Fruit fly (Drosophila melanogaster): ENCODE results near the gene CG5001.

The CG5001 gene

DNA sequence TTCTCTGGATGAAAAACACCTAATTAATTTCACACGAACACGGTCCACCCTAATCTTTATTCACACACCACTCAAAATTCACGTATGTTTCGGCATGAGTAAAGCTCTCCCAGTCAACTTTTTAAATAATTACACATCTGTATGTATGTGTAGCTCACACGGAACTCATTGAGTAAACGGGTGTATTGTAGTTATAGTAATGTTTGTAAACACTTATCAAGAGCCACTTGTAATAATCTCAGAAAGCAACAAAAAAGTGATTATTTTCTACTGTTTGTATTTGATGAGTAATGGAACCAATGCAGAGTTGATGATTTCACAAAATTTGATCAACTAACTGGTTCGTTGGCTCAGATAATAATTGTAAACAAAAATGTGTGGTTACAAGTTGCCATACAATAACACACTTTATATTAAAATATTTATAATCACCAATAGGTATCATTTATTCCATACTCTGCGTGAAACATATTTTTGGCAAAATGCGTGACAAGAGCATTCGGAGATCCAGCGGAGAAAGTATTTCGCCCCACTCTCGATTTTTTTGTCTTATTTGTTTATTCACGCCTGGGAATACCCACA is 32.4 kb downstream of the CG5001 start (continued):
- no peak for TF ChIP-seq Bteb2 (GFP tag; optimal IDR thresholded peaks at IDR 0.05)
- no peak for TF ChIP-seq CG3847 (GFP tag; IDR thresholded peaks at IDR 0.05)
- TF ChIP-seq da (GFP tag; optimal IDR thresholded peaks at IDR 0.05), result no peak
- TF ChIP-seq onecut (GFP tag; IDR thresholded peaks at IDR 0.05), result no peak
- peak; percentile 7; the same call in 1 of the 2 replicates for TF ChIP-seq CG10366 (GFP tag; IDR thresholded peaks at IDR 0.05)
- TF ChIP-seq CG43689 (GFP tag; IDR thresholded peaks at IDR 0.05), result peak; percentile 47; the same call in 1 of the 2 replicates
- no peak for TF ChIP-seq CG6254 (GFP tag; optimal IDR thresholded peaks at IDR 0.05)
- no peak for TF ChIP-seq gsb-n (tag; optimal IDR thresholded peaks at IDR 0.05)
- TF ChIP-seq C15 (GFP tag; IDR thresholded peaks at IDR 0.05), result no peak
- no peak for TF ChIP-seq inv (GFP tag; IDR thresholded peaks at IDR 0.05; ENCODE audit: partially characterized antibody)
- TF ChIP-seq Hand (GFP tag; optimal IDR thresholded peaks at IDR 0.05), result no peak
- no peak for TF ChIP-seq oc (tag; optimal IDR thresholded peaks at IDR 0.05)
- no peak for TF ChIP-seq fu2 (GFP tag; optimal IDR thresholded peaks at IDR 0.05)
- TF ChIP-seq sima (GFP tag; optimal IDR thresholded peaks at IDR 0.05), result no peak
- TF ChIP-seq Six4 (GFP tag; optimal IDR thresholded peaks at IDR 0.05), result no peak
- TF ChIP-seq sisA (GFP tag; IDR thresholded peaks at IDR 0.05), result no peak
- TF ChIP-seq Max (GFP tag; optimal IDR thresholded peaks at IDR 0.05), result no peak
- no peak for TF ChIP-seq Aef1 (GFP tag; IDR thresholded peaks at IDR 0.05)
- TF ChIP-seq Asciz (GFP tag; optimal IDR thresholded peaks at IDR 0.05), result no peak
- TF ChIP-seq cwo (GFP tag; optimal IDR thresholded peaks at IDR 0.05), result no peak
- TF ChIP-seq CG42726 (GFP tag; IDR thresholded peaks at IDR 0.05; ENCODE audit: partially characterized antibody), result no peak
- no peak for TF ChIP-seq gfzf (GFP tag; optimal IDR thresholded peaks at IDR 0.05)
- no peak for TF ChIP-seq HLHmδ (GFP tag; optimal IDR thresholded peaks at IDR 0.05)
- no peak for TF ChIP-seq maf-S (GFP tag; optimal IDR thresholded peaks at IDR 0.05)
- TF ChIP-seq CG16815 (GFP tag; optimal IDR thresholded peaks at IDR 0.05), result peak; percentile 20
- peak; percentile 33 for TF ChIP-seq CG17385 (GFP tag; optimal IDR thresholded peaks at IDR 0.05)
- no peak for TF ChIP-seq CG18476 (GFP tag; optimal IDR thresholded peaks at IDR 0.05)
- peak; percentile 47 for TF ChIP-seq Rfx (GFP tag; IDR thresholded peaks at IDR 0.05)
- no peak for TF ChIP-seq CG4282 (GFP tag; optimal IDR thresholded peaks at IDR 0.05)
- TF ChIP-seq tx (GFP tag; optimal IDR thresholded peaks at IDR 0.05), result no peak
- no peak for TF ChIP-seq CG1233 (GFP tag; optimal IDR thresholded peaks at IDR 0.05)
- no peak for TF ChIP-seq z (GFP tag; IDR thresholded peaks at IDR 0.05)
- no peak for TF ChIP-seq CG12744 (GFP tag; optimal IDR thresholded peaks at IDR 0.05)
- no peak for TF ChIP-seq TFAM (GFP tag; optimal IDR thresholded peaks at IDR 0.05)
- TF ChIP-seq Ssrp (tag; optimal IDR thresholded peaks at IDR 0.05), result no peak
- TF ChIP-seq trh (GFP tag; optimal IDR thresholded peaks at IDR 0.05), result no peak
- TF ChIP-seq wdn (GFP tag; IDR thresholded peaks at IDR 0.05), result no peak
- no peak for TF ChIP-seq br (optimal IDR thresholded peaks at IDR 0.05)
- no peak for TF ChIP-seq CG17912 (GFP tag; optimal IDR thresholded peaks at IDR 0.05)
- TF ChIP-seq ttk (GFP tag; IDR thresholded peaks at IDR 0.05), result no peak
- TF ChIP-seq jing (GFP tag; optimal IDR thresholded peaks at IDR 0.05), result no peak
- TF ChIP-seq NK7.1 (GFP tag; optimal IDR thresholded peaks at IDR 0.05), result no peak
- no peak for TF ChIP-seq trem (tag; optimal IDR thresholded peaks at IDR 0.05)
- TF ChIP-seq Gsc (GFP tag; IDR thresholded peaks at IDR 0.05), result no peak
- no peak for TF ChIP-seq Fer1 (GFP tag; optimal IDR thresholded peaks at IDR 0.05)
- TF ChIP-seq NFAT (GFP tag; IDR thresholded peaks at IDR 0.05), result no peak
- TF ChIP-seq CG14667 (GFP tag; IDR thresholded peaks at IDR 0.05), result no peak
- no peak for TF ChIP-seq YL-1 (GFP tag; optimal IDR thresholded peaks at IDR 0.05)
- no peak for TF ChIP-seq CG12236 (GFP tag; optimal IDR thresholded peaks at IDR 0.05)
- TF ChIP-seq CG34376 (GFP tag; optimal IDR thresholded peaks at IDR 0.05), result no peak
- no peak for TF ChIP-seq Taf1 (GFP tag; IDR thresholded peaks at IDR 0.05)
- TF ChIP-seq pho (GFP tag; optimal IDR thresholded peaks at IDR 0.05), result no peak

Measured in whole organism, embryonic.